Worm (Caenorhabditis elegans): ENCODE results near the gene nlp-47.

DNA sequence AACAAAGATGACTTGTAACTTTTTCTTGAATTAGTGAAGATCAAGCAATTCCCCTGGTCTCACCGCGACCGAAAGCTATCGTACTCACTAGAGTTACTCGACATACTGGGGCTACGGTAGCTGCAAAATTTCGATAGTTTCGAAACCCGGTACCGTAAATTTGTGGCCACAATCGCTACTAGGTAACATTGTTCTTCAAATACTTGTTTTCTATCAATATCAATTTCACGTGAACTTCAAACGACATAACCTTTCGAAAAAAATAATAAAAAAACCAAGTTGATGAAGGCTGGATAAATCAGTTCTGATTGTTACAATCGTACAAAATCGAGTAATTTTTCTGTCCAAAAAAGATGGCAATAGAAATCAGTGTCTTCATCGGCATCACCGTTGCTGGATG, 18.1 kb upstream of the nlp-47 start, which contains the start of gene F36H12.3:
- TF ChIP-seq him-1 (tag; optimal IDR thresholded peaks at IDR 0.05), result no peak
- TF ChIP-seq tlf-1 (GFP tag; optimal IDR thresholded peaks at IDR 0.05), result no peak
- no peak for TF ChIP-seq aptf-3 (GFP tag; IDR thresholded peaks at IDR 0.05)
- no peak for TF ChIP-seq dpl-1 (GFP tag; optimal IDR thresholded peaks at IDR 0.05)
- TF ChIP-seq atf-7 (tag; optimal IDR thresholded peaks at IDR 0.05), result no peak
- no peak for TF ChIP-seq attf-6 (GFP tag; IDR thresholded peaks at IDR 0.05)
- no peak for TF ChIP-seq cebp-1 (GFP tag; IDR thresholded peaks at IDR 0.05)
- TF ChIP-seq cebp-1 (tag; optimal IDR thresholded peaks at IDR 0.05), result no peak
